Worm (Caenorhabditis elegans) whole organism, L4/young adult: ENCODE measurements around the gene F21C10.9.

ENCODE experiments used
- W03F9.2 ChIP-seq: fragments of 150-350 bp; optimal IDR thresholded peaks from 2 replicates; lab custom pipeline; 2014; ENCODE audit warnings: missing biosample characterization, missing genetic modification characterization
- dao-5 ChIP-seq: sonication (generic microtip); optimal IDR thresholded peaks from 2 replicates; lab custom pipeline; 2016; ENCODE audit warnings: missing genotype, missing genetic modification characterization, moderate library complexity, missing compliant biosample characterization
- him-1 ChIP-seq: sonication (generic microtip); optimal IDR thresholded peaks from 2 replicates; lab custom pipeline; 2016; ENCODE audit warnings: missing genotype, missing genetic modification reagents, missing genetic modification characterization, missing compliant biosample characterization

DNA sequence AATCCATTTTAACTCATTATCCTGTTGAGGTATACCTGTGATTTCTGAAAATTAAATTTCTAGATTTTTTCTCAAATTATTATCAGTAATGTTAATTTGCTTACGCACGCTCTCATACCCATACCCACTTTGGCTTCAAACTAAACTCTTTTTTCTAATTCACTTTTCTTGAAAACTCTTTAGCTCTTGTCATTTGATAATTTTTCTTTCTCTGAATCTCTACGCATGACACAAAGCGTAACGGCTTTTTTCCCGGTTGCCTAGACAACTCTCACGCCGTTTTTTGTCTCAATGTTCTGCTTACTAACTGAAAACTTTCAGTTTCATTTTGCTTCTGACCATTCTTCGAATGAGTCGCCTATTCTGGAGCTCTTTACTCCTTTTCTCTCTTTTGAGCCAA is 35.5 kb upstream of the F21C10.9 start, which contains the start of gene B0222.1:
- TF ChIP-seq W03F9.2 (no peak), him-1 (no peak), dao-5 (no peak)
